Fruit fly (Drosophila melanogaster): ENCODE data around the gene FASN1.
A peak's percentile ranks its signal among the peaks of the same experiment; 100 is the strongest.

The FASN1 gene

DNA sequence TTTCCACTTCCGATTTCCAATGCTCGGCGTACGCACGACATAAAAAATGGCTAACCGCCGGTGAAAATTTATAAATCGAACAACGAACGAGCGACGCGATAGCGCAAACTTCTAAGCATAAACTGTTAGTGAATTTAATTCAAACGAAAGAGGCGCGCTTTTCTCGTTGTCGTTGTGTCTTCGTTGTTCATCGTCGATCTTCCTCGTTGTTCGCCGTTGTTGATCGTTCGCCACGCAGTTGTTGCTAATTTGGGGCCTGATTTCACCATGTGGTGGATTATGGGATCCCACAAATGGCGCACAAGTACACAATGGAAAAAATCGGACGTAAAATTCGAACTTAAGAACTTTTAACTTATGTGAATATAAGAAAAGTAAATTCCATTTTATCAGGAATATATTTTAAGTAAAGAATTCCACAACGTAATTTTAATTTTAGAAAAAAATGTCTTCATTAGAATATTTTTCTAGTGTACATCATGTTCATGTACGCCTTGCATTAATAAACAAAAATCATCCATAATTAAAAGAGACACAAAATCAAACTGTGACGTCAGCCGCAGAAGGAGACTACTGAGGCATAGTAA lies 30.0 kb downstream of the FASN1 start (continued):
- TF ChIP-seq stc (GFP tag; IDR thresholded peaks at IDR 0.05) (peak; percentile 44; the same call in 1 of the 2 replicates), NK7.1 (GFP tag; optimal IDR thresholded peaks at IDR 0.05) (peak; percentile 38), oc (tag; optimal IDR thresholded peaks at IDR 0.05) (no peak), CG11504 (tag; optimal IDR thresholded peaks at IDR 0.05) (peak; percentile 83), bbx (GFP tag; IDR thresholded peaks at IDR 0.05; ENCODE audit: partially characterized antibody) (no peak), CG14965 (GFP tag; optimal IDR thresholded peaks at IDR 0.05; ENCODE audit: borderline replicate concordance) (no peak), CG9727 (GFP tag; optimal IDR thresholded peaks at IDR 0.05) (peak; percentile 69), Hmx (GFP tag; optimal IDR thresholded peaks at IDR 0.05) (no peak), chif (GFP tag; optimal IDR thresholded peaks at IDR 0.05) (peak; percentile 28 to 37), CG17802 (tag; optimal IDR thresholded peaks at IDR 0.05) (no peak), CG11695 (GFP tag; IDR thresholded peaks at IDR 0.05) (peak; percentile 81), ato (GFP tag; IDR thresholded peaks at IDR 0.05; ENCODE audit: partially characterized antibody) (no peak), cato (GFP tag; optimal IDR thresholded peaks at IDR 0.05; ENCODE audit: borderline replicate concordance) (no peak), Ravus (GFP tag; IDR thresholded peaks at IDR 0.05) (peak; percentile 31), Gug (GFP tag; IDR thresholded peaks at IDR 0.05) (no peak), Sry-β (GFP tag; optimal IDR thresholded peaks at IDR 0.05) (no peak), sd (tag; optimal IDR thresholded peaks at IDR 0.05) (peak; percentile 29), Hand (GFP tag; optimal IDR thresholded peaks at IDR 0.05) (peak; percentile 35), en (GFP tag; optimal IDR thresholded peaks at IDR 0.05) (no peak), lab (GFP tag; optimal IDR thresholded peaks at IDR 0.05) (peak; percentile 89), MESR4 (GFP tag; optimal IDR thresholded peaks at IDR 0.05) (no peak), CG6791 (GFP tag; IDR thresholded peaks at IDR 0.05; ENCODE audit: partially characterized antibody) (no peak), gfzf (GFP tag; optimal IDR thresholded peaks at IDR 0.05) (no peak), dan (GFP tag; IDR thresholded peaks at IDR 0.05) (no peak), zf30C (GFP tag; optimal IDR thresholded peaks at IDR 0.05) (no peak), CG8089 (GFP tag; optimal IDR thresholded peaks at IDR 0.05) (no peak), CG16779 (GFP tag; IDR thresholded peaks at IDR 0.05) (no peak), Dll (GFP tag; IDR thresholded peaks at IDR 0.05; ENCODE audit: partially characterized antibody) (no peak), Pdp1 (GFP tag; optimal IDR thresholded peaks at IDR 0.05) (peak; percentile 27 to 43), pan (optimal IDR thresholded peaks at IDR 0.05) (no peak), pan (GFP tag; optimal IDR thresholded peaks at IDR 0.05 in 1 of 2, IDR thresholded peaks at IDR 0.05 in 1 of 2) (peak in 1 of 2 experiments; percentile 82), fd96Cb (tag; optimal IDR thresholded peaks at IDR 0.05) (peak; percentile 69), CG17612 (GFP tag; IDR thresholded peaks at IDR 0.05) (0 out of 2 replicates have a peak, but pooled peaks have one; percentile 44), Lpt (GFP tag; optimal IDR thresholded peaks at IDR 0.05) (no peak), Opbp (GFP tag; IDR thresholded peaks at IDR 0.05; ENCODE audit: partially characterized antibody) (no peak), sna (GFP tag; IDR thresholded peaks at IDR 0.05; ENCODE audit: partially characterized antibody) (no peak), Xbp1 (GFP tag; optimal IDR thresholded peaks at IDR 0.05) (peak; percentile 63), CG10321 (GFP tag; IDR thresholded peaks at IDR 0.05) (0 out of 2 replicates have a peak, but pooled peaks have one; percentile 26), CG7357 (GFP tag; IDR thresholded peaks at IDR 0.05) (peak; percentile 56; the same call in 2 of the 3 replicates), CG10267 (tag; optimal IDR thresholded peaks at IDR 0.05) (peak; percentile 65), Bteb2 (GFP tag; optimal IDR thresholded peaks at IDR 0.05) (peak; percentile 49), unpg (GFP tag; optimal IDR thresholded peaks at IDR 0.05) (peak; percentile 83), CkIIα-i1 (GFP tag; IDR thresholded peaks at IDR 0.05) (no peak), CG7556 (GFP tag; optimal IDR thresholded peaks at IDR 0.05) (peak; percentile 78), nerfin-2 (GFP tag; IDR thresholded peaks at IDR 0.05; ENCODE audit: partially characterized antibody) (no peak), Kr (GFP tag; optimal IDR thresholded peaks at IDR 0.05) (no peak), pita (GFP tag; optimal IDR thresholded peaks at IDR 0.05) (no peak), D (optimal IDR thresholded peaks at IDR 0.05) (no peak), D (GFP tag; optimal IDR thresholded peaks at IDR 0.05) (peak; percentile 21)
